Fruit fly (Drosophila melanogaster): Measurements from ENCODE around the gene CG43924.

The CG43924 gene

DNA sequence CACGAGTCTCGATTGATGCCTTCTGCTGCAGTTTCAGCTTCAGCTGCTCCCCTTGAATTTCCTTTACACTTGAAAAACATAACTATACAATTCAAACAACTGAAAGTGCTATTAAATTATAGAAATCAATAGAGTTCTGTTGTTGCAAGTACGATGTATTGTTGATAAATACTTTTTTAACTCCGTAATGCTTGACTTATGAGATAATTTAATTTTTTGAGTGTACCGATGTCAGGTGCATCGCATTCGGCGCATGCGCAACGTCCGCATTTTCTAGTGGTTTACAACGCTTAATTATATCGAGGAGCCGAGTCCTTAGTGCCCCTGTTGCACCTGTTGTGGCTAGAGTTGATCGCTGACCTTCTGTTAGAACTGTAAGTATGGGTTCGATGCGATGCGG lies 30.5 kb upstream of the CG43924 start (continued):
- TF ChIP-seq ro (GFP tag; IDR thresholded peaks at IDR 0.05) (no peak), CG18619 (GFP tag; optimal IDR thresholded peaks at IDR 0.05) (no peak), Elba2 (GFP tag; optimal IDR thresholded peaks at IDR 0.05) (no peak), Sry-δ (GFP tag; optimal IDR thresholded peaks at IDR 0.05) (no peak), CG11456 (GFP tag; IDR thresholded peaks at IDR 0.05) (no peak), ttk (GFP tag; IDR thresholded peaks at IDR 0.05) (no peak), sens (GFP tag) (peak; percentile 94), pfk (GFP tag; optimal IDR thresholded peaks at IDR 0.05) (no peak), CG14710 (tag; optimal IDR thresholded peaks at IDR 0.05) (peak; percentile 20), CG11398 (GFP tag; optimal IDR thresholded peaks at IDR 0.05) (no peak), crol (GFP tag; IDR thresholded peaks at IDR 0.05) (no peak), Lim3 (GFP tag; IDR thresholded peaks at IDR 0.05) (no peak), CG17361 (GFP tag; IDR thresholded peaks at IDR 0.05) (no peak), Bteb2 (GFP tag; optimal IDR thresholded peaks at IDR 0.05) (no peak), Dll (GFP tag; IDR thresholded peaks at IDR 0.05; ENCODE audit: partially characterized antibody) (no peak), Dfd (GFP tag; optimal IDR thresholded peaks at IDR 0.05) (no peak), CG4854 (GFP tag; optimal IDR thresholded peaks at IDR 0.05) (no peak), pum (GFP tag; optimal IDR thresholded peaks at IDR 0.05) (peak; percentile 26), CG10543 (GFP tag; optimal IDR thresholded peaks at IDR 0.05) (no peak), luna (GFP tag; optimal IDR thresholded peaks at IDR 0.05) (no peak), ewg (GFP tag; optimal IDR thresholded peaks at IDR 0.05) (no peak), CG4424 (GFP tag; optimal IDR thresholded peaks at IDR 0.05) (no peak), sisA (GFP tag; IDR thresholded peaks at IDR 0.05) (no peak), Dad (GFP tag; optimal IDR thresholded peaks at IDR 0.05) (no peak), Ravus (GFP tag; IDR thresholded peaks at IDR 0.05) (no peak), unc-4 (GFP tag; IDR thresholded peaks at IDR 0.05; ENCODE audit: partially characterized antibody) (no peak), tup (GFP tag; optimal IDR thresholded peaks at IDR 0.05) (no peak), amos (GFP tag; IDR thresholded peaks at IDR 0.05; ENCODE audit: partially characterized antibody) (no peak), ac (GFP tag; optimal IDR thresholded peaks at IDR 0.05) (peak; percentile 90), ara (GFP tag; IDR thresholded peaks at IDR 0.05) (peak; percentile 49), Fer1 (GFP tag; optimal IDR thresholded peaks at IDR 0.05) (no peak), hth (optimal IDR thresholded peaks at IDR 0.05) (no peak), shn (GFP tag; optimal IDR thresholded peaks at IDR 0.05) (no peak)

DNA sequence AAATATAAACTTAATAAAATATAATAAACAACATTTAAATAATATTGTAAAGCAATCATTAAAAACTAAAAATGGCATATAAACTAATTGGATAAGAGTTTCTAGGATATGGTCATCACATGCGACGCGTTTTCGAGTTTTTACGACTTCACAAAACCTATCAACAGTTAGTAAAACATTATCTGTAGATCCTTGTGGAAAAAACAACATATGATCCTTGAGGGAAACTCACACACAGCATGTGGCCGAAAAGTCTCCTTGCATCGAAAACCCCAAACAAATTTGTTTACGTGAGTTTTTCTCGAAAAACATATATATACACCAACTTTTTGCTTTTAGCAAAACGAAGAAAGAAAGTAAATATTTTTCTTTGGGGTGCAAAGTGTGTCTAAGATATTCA lies 30.0 kb upstream of the CG43924 start:
- TF ChIP-seq CG12942 (GFP tag; optimal IDR thresholded peaks at IDR 0.05) (no peak), CG6854 (GFP tag; optimal IDR thresholded peaks at IDR 0.05) (no peak), hb (GFP tag; IDR thresholded peaks at IDR 0.05; ENCODE audit: partially characterized antibody) (no peak), CG14667 (GFP tag; IDR thresholded peaks at IDR 0.05) (no peak), tll (GFP tag; optimal IDR thresholded peaks at IDR 0.05) (peak in 1 of 2 experiments; percentile 66), Ets65A (GFP tag) (peak; percentile 16), TFAM (GFP tag; optimal IDR thresholded peaks at IDR 0.05) (no peak), slbo (GFP tag; IDR thresholded peaks at IDR 0.05) (no peak), twi (tag; optimal IDR thresholded peaks at IDR 0.05) (peak; percentile 91), br (optimal IDR thresholded peaks at IDR 0.05) (no peak)

All from whole organism, embryonic.